Worm (Caenorhabditis elegans) whole organism, L1 larva: ENCODE results near the gene emre-1.

ENCODE experiments used
- C04F5.9 ChIP-seq: sonication (generic microtip); optimal IDR thresholded peaks from 2 replicates; lab custom pipeline; 2016; ENCODE audit warnings: missing genetic modification characterization, missing compliant biosample characterization
- C16A3.4 ChIP-seq: fragments of 150-350 bp; optimal IDR thresholded peaks from 2 replicates; lab custom pipeline; 2014; ENCODE audit warnings: missing biosample characterization, missing genetic modification characterization
- Y116A8C.19 ChIP-seq: sonication (generic microtip); optimal IDR thresholded peaks from 2 replicates; lab custom pipeline; 2016; ENCODE audit warnings: missing compliant biosample characterization, missing genetic modification characterization, borderline replicate concordance
- aha-1 ChIP-seq: fragments of 150-350 bp; optimal IDR thresholded peaks from 2 replicates; lab custom pipeline; 2014; ENCODE audit warnings: missing biosample characterization, missing genetic modification characterization
- aly-2 ChIP-seq: fragments of 150-350 bp; optimal IDR thresholded peaks from 2 replicates; lab custom pipeline; 2014; ENCODE audit warnings: missing biosample characterization, missing genetic modification characterization
- ceh-82 ChIP-seq, 3 experiments: fragments of 150-350 bp in 1 of 3; sonication (generic microtip) in 2 of 3; optimal IDR thresholded peaks; 2 replicates each; lab custom pipeline; 2014 to 2017; ENCODE audit warnings: missing biosample characterization in 3 of 3, missing genetic modification characterization in 3 of 3
- ceh-88 ChIP-seq: fragments of 200-800 bp; sonication (Bioruptor generic); IDR thresholded peaks from 2 replicates; pipeline ENCODE4 v1.3.6; 2022; ENCODE audit warnings: missing genetic modification characterization, missing compliant biosample characterization
- ceh-90 ChIP-seq: sonication (generic microtip); optimal IDR thresholded peaks from 2 replicates; lab custom pipeline; 2016; ENCODE audit warnings: missing genetic modification characterization, missing compliant biosample characterization
- dpl-1 ChIP-seq, 3 experiments: fragments of 150-350 bp in 2 of 3; sonication (generic microtip) in 1 of 3; optimal IDR thresholded peaks; 2 replicates each; lab custom pipeline; 2014 to 2017; ENCODE audit warnings: missing biosample characterization in 3 of 3, missing genetic modification characterization in 3 of 3, missing genetic modification reagents in 3 of 3
- egl-13 ChIP-seq: sonication (generic microtip); optimal IDR thresholded peaks from 2 replicates; lab custom pipeline; 2016; ENCODE audit warnings: missing genotype, missing genetic modification reagents, missing genetic modification characterization, missing compliant biosample characterization
- elt-2 ChIP-seq: sonication (generic microtip); optimal IDR thresholded peaks from 2 replicates; lab custom pipeline; 2016; ENCODE audit warnings: missing genetic modification characterization, mild to moderate bottlenecking, inconsistent platforms, missing compliant biosample characterization, missing genetic modification reagents
- elt-3 ChIP-seq, 6 experiments: fragments of 150-350 bp in 1 of 6; sonication (generic microtip); optimal IDR thresholded peaks; 2 replicates each; lab custom pipeline; 2017 to 2018; ENCODE audit warnings: missing biosample characterization in 6 of 6, missing genetic modification characterization in 6 of 6, inconsistent platforms in 1 of 6
- ets-5 ChIP-seq: fragments of 200-800 bp; sonication (Bioruptor generic); IDR thresholded peaks from 2 replicates; pipeline ENCODE4 v1.3.6; 2022; ENCODE audit warnings: missing genetic modification characterization, missing compliant biosample characterization
- fkh-10 ChIP-seq: sonication (generic microtip); optimal IDR thresholded peaks from 2 replicates; lab custom pipeline; 2017; ENCODE audit warnings: missing biosample characterization, missing genetic modification reagents, missing genetic modification characterization
- fkh-8 ChIP-seq: sonication (generic microtip); optimal IDR thresholded peaks from 2 replicates; lab custom pipeline; 2016; ENCODE audit warnings: mild to moderate bottlenecking, missing genetic modification characterization, missing compliant biosample characterization
- fos-1 ChIP-seq: fragments of 150-350 bp; optimal IDR thresholded peaks from 2 replicates; lab custom pipeline; 2014; ENCODE audit warnings: missing biosample characterization, missing genetic modification characterization
- grh-1 ChIP-seq: fragments of 200-800 bp; sonication (Bioruptor generic); IDR thresholded peaks from 2 replicates; pipeline ENCODE4 v1.3.6; 2022; ENCODE audit warnings: missing genetic modification reagents, missing genetic modification characterization, missing compliant biosample characterization
- hlh-4 ChIP-seq: sonication (generic microtip); optimal IDR thresholded peaks from 2 replicates; lab custom pipeline; 2016; ENCODE audit warnings: mild to moderate bottlenecking, missing genetic modification characterization, missing compliant biosample characterization
- irx-1 ChIP-seq: sonication (generic microtip); optimal IDR thresholded peaks from 2 replicates; lab custom pipeline; 2016; ENCODE audit warnings: missing genetic modification characterization, missing compliant biosample characterization
- isw-1 ChIP-seq: fragments of 200-800 bp; sonication (Bioruptor generic); IDR thresholded peaks from 2 replicates; pipeline ENCODE4 v1.3.6; 2022; ENCODE audit warnings: missing genetic modification characterization, missing compliant biosample characterization
- lin-15B ChIP-seq: fragments of 150-350 bp; sonication (generic microtip); optimal IDR thresholded peaks from 3 replicates; lab custom pipeline; 2014; ENCODE audit warnings: missing biosample characterization, missing genetic modification characterization
- lin-35 ChIP-seq, 2 experiments: fragments of 150-350 bp; optimal IDR thresholded peaks; 2 replicates each; lab custom pipeline; 2014; ENCODE audit warnings: missing biosample characterization in 2 of 2, missing genetic modification characterization in 2 of 2, missing genetic modification reagents in 2 of 2
- lin-39 ChIP-seq: fragments of 150-350 bp; optimal IDR thresholded peaks from 2 replicates; lab custom pipeline; 2014; ENCODE audit warnings: missing biosample characterization, missing genetic modification reagents, missing genetic modification characterization
- lir-3 ChIP-seq: sonication (generic microtip); optimal IDR thresholded peaks from 2 replicates; lab custom pipeline; 2016; ENCODE audit warnings: mild to moderate bottlenecking, missing genetic modification characterization, moderate library complexity, missing compliant biosample characterization; ENCODE audit not compliant: poor library complexity
- mef-2 ChIP-seq: fragments of 150-350 bp; optimal IDR thresholded peaks from 2 replicates; lab custom pipeline; 2014; ENCODE audit warnings: missing biosample characterization, missing genetic modification characterization
- mep-1 ChIP-seq: fragments of 150-350 bp; optimal IDR thresholded peaks from 2 replicates; lab custom pipeline; 2014; ENCODE audit warnings: missing biosample characterization, missing genetic modification characterization
- nhr-19 ChIP-seq: fragments of 200-800 bp; sonication (Bioruptor generic); conservative IDR thresholded peaks from 2 replicates; pipeline ENCODE4 v1.3.6; 2022; ENCODE audit warnings: missing genetic modification characterization, missing compliant biosample characterization
- nhr-47 ChIP-seq: sonication (generic microtip); optimal IDR thresholded peaks from 2 replicates; lab custom pipeline; 2016; ENCODE audit warnings: mild to moderate bottlenecking, missing genetic modification characterization, moderate library complexity, missing compliant biosample characterization
- nhr-76 ChIP-seq: sonication (generic microtip); optimal IDR thresholded peaks from 2 replicates; lab custom pipeline; 2017; ENCODE audit warnings: missing biosample characterization, missing genetic modification characterization
- nhr-84 ChIP-seq: sonication (generic microtip); optimal IDR thresholded peaks from 2 replicates; lab custom pipeline; 2017; ENCODE audit warnings: missing biosample characterization, missing genetic modification characterization
- nhr-85 ChIP-seq: sonication (generic microtip); peaks from one replicate; lab custom pipeline; 2016; ENCODE audit warnings: missing genetic modification characterization, inconsistent platforms, missing compliant biosample characterization
- nhr-90 ChIP-seq: sonication (generic microtip); optimal IDR thresholded peaks from 2 replicates; lab custom pipeline; 2016; ENCODE audit warnings: mild to moderate bottlenecking, missing genetic modification characterization, missing compliant biosample characterization; ENCODE audit not compliant: poor library complexity
- pqm-1 ChIP-seq: sonication (generic microtip); optimal IDR thresholded peaks from 3 replicates; lab custom pipeline; 2017; ENCODE audit warnings: missing biosample characterization, missing genetic modification characterization
- snpc-4 ChIP-seq: fragments of 150-350 bp; optimal IDR thresholded peaks from 2 replicates; lab custom pipeline; 2014; ENCODE audit warnings: missing biosample characterization, missing genetic modification characterization
- snu-23 ChIP-seq: sonication (generic microtip); optimal IDR thresholded peaks from 2 replicates; lab custom pipeline; 2016; ENCODE audit warnings: missing genetic modification characterization, missing compliant biosample characterization
- unc-30 ChIP-seq: sonication (generic microtip); optimal IDR thresholded peaks from 2 replicates; lab custom pipeline; 2017; ENCODE audit warnings: missing biosample characterization, missing genetic modification characterization
- vab-15 ChIP-seq: sonication (generic microtip); optimal IDR thresholded peaks from 2 replicates; lab custom pipeline; 2017; ENCODE audit warnings: missing genotype, mild to moderate bottlenecking, missing genetic modification characterization, missing compliant biosample characterization
- zag-1 ChIP-seq: fragments of 150-350 bp; optimal IDR thresholded peaks from 2 replicates; lab custom pipeline; 2014; ENCODE audit warnings: missing biosample characterization, missing genetic modification characterization
- zip-4 ChIP-seq: fragments of 200-800 bp; sonication (Bioruptor generic); optimal IDR thresholded peaks from 2 replicates; lab custom pipeline; 2018; ENCODE audit warnings: mild to moderate bottlenecking, missing genetic modification characterization, moderate library complexity, missing compliant biosample characterization
- ztf-11 ChIP-seq, 2 experiments: sonication (generic microtip); optimal IDR thresholded peaks; 2 replicates each; lab custom pipeline; 2016 to 2017; ENCODE audit warnings: missing genetic modification characterization in 2 of 2, missing biosample characterization in 1 of 2, missing compliant biosample characterization in 1 of 2
- ztf-4 ChIP-seq: fragments of 150-350 bp; optimal IDR thresholded peaks from 2 replicates; lab custom pipeline; 2014; ENCODE audit warnings: missing biosample characterization, missing genetic modification characterization

emre-1 gene

ce11 chrX:14975467-14976167 is 3.9 kb upstream of the emre-1 start, which contains the start of gene F20D1.3 (continued):
- TF ChIP-seq ztf-11 (tag; optimal IDR thresholded peaks at IDR 0.05; lab: Kevin White, UChicago) (no peak), zag-1 (tag; lab: Kevin White, UChicago) (no peak), snu-23 (peak; percentile 78), nhr-90 (tag; lab: Kevin White, UChicago) (peak; percentile 11), ceh-82 (tag; optimal IDR thresholded peaks at IDR 0.05; lab: Kevin White, UChicago) (peak in 2 of 3 experiments; percentile 16), nhr-84 (tag; lab: Kevin White, UChicago) (no peak), egl-13 (tag; lab: Kevin White, UChicago) (no peak), unc-30 (tag; lab: Kevin White, UChicago) (no peak), elt-2 (no peak), irx-1 (tag; lab: Kevin White, UChicago) (peak; percentile 36), fkh-10 (GFP tag; lab: Kevin White, UChicago) (no peak), nhr-76 (no peak), grh-1 (GFP tag; lab: Robert Waterston, UW) (peak; percentile 46), ceh-88 (GFP tag; lab: Robert Waterston, UW) (no peak), mep-1 (tag; lab: Kevin White, UChicago) (peak; percentile 71), hlh-4 (tag; lab: Kevin White, UChicago) (no peak), lin-39 (tag; lab: Kevin White, UChicago) (no peak), lin-35 (GFP tag; optimal IDR thresholded peaks at IDR 0.05; lab: Kevin White, UChicago) (peak; percentile 35 to 63), lir-3 (tag; lab: Kevin White, UChicago) (no peak), nhr-47 (tag; lab: Kevin White, UChicago) (peak; percentile 55), vab-15 (tag; lab: Kevin White, UChicago) (no peak), mef-2 (no peak), ceh-90 (no peak), fkh-8 (tag; lab: Kevin White, UChicago) (peak; percentile 75), pqm-1 (tag; lab: Kevin White, UChicago) (no peak), C16A3.4 (peak; percentile 68), aly-2 (tag; lab: Kevin White, UChicago) (no peak), dpl-1 (GFP tag; optimal IDR thresholded peaks at IDR 0.05; lab: Kevin White, UChicago) (peak in 2 of 3 experiments; percentile 40 to 43), C04F5.9 (tag; lab: Kevin White, UChicago) (no peak), nhr-85 (peak; percentile 91), ets-5 (no peak), isw-1 (GFP tag; lab: Robert Waterston, UW) (no peak), Y116A8C.19 (tag; lab: Kevin White, UChicago) (no peak), zip-4 (GFP tag; lab: Kevin White, UChicago) (no peak), elt-3 (tag; optimal IDR thresholded peaks at IDR 0.05; lab: Kevin White, UChicago) (peak in 3 of 6 experiments; percentile 24 to 31 (median 25)), lin-15B (tag; lab: Kevin White, UChicago) (no peak), ztf-4 (no peak), snpc-4 (peak; percentile 4), nhr-19 (GFP tag; lab: Robert Waterston, UW) (no peak), aha-1 (no peak), fos-1 (tag; lab: Kevin White, UChicago) (peak; percentile 97)
